Worm (Caenorhabditis elegans): Measurements from ENCODE around the gene myrf-1.

Gene myrf-1

ce11 chrII:10546784-10547087 lies 44.4 kb upstream of the myrf-1 start:
- TF ChIP-seq ets-7 (tag; optimal IDR thresholded peaks at IDR 0.05) (no peak), tbx-11 (GFP tag; IDR thresholded peaks at IDR 0.05) (no peak), aly-1 (tag; optimal IDR thresholded peaks at IDR 0.05) (no peak), hnd-1 (tag; optimal IDR thresholded peaks at IDR 0.05) (no peak), ama-1 (optimal IDR thresholded peaks at IDR 0.05) (no peak), ceh-13 (GFP tag; optimal IDR thresholded peaks at IDR 0.05) (no peak), pes-1 (GFP tag; IDR thresholded peaks at IDR 0.05) (no peak), tbx-37 (GFP tag; conservative IDR thresholded peaks at IDR 0.05) (no peak), ceh-36 (tag; optimal IDR thresholded peaks at IDR 0.05) (no peak), hmg-4 (GFP tag; optimal IDR thresholded peaks at IDR 0.05) (no peak), hmbx-1 (tag; optimal IDR thresholded peaks at IDR 0.05) (no peak), F13C5.2 (tag; optimal IDR thresholded peaks at IDR 0.05) (no peak), B0310.2 (tag; optimal IDR thresholded peaks at IDR 0.05) (no peak)

ce11 chrII:10545924-10546783 lies 43.8 kb upstream of the myrf-1 start:
- no peak for TF ChIP-seq B0310.2 (tag; optimal IDR thresholded peaks at IDR 0.05)
- no peak for TF ChIP-seq tbx-37 (GFP tag; conservative IDR thresholded peaks at IDR 0.05)
- TF ChIP-seq pes-1 (GFP tag; IDR thresholded peaks at IDR 0.05) = no peak
- TF ChIP-seq sea-1 (GFP tag; conservative IDR thresholded peaks at IDR 0.05) = 0 out of 2 replicates have a peak, but pooled peaks have one; percentile 47
- no peak for TF ChIP-seq ama-1 (optimal IDR thresholded peaks at IDR 0.05)

ce11 chrII:10545213-10545612 lies 42.9 kb upstream of the myrf-1 start:
- TF ChIP-seq ceh-13 (GFP tag; optimal IDR thresholded peaks at IDR 0.05) = peak; percentile 30
- TF ChIP-seq flt-1 (GFP tag; IDR thresholded peaks at IDR 0.05) = 0 out of 2 replicates have a peak, but pooled peaks have one; percentile 36
- peak; percentile 73 for TF ChIP-seq pes-1 (GFP tag; IDR thresholded peaks at IDR 0.05)
- TF ChIP-seq tbx-11 (GFP tag; IDR thresholded peaks at IDR 0.05) = no peak
- peak; percentile 34 for TF ChIP-seq ceh-36 (tag; optimal IDR thresholded peaks at IDR 0.05)

- no peak for TF ChIP-seq ets-7 (tag; optimal IDR thresholded peaks at IDR 0.05)
- TF ChIP-seq hnd-1 (tag; optimal IDR thresholded peaks at IDR 0.05) = no peak
- TF ChIP-seq ama-1 (optimal IDR thresholded peaks at IDR 0.05) = peak; percentile 22
- no peak for TF ChIP-seq hmbx-1 (tag; optimal IDR thresholded peaks at IDR 0.05)
- TF ChIP-seq ceh-13 (GFP tag; optimal IDR thresholded peaks at IDR 0.05) = no peak
These were observed 42.1 kb upstream of the myrf-1 start for ce11 chrII:10544374-10544908.

ce11 chrII:10543457-10544137 lies 41.3 kb upstream of the myrf-1 start:
- no peak for TF ChIP-seq tra-4 (tag; optimal IDR thresholded peaks at IDR 0.05)
- TF ChIP-seq hmbx-1 (tag; optimal IDR thresholded peaks at IDR 0.05) = no peak
- TF ChIP-seq scrt-1 (GFP tag; IDR thresholded peaks at IDR 0.05) = 0 out of 2 replicates have a peak, but pooled peaks have one; percentile 35

ce11 chrII:10542654-10543456 lies 40.5 kb upstream of the myrf-1 start:
- TF ChIP-seq scrt-1 (GFP tag; IDR thresholded peaks at IDR 0.05) (no peak), pes-1 (GFP tag; IDR thresholded peaks at IDR 0.05) (0 out of 2 replicates have a peak, but pooled peaks have one; percentile 7), ceh-36 (tag; optimal IDR thresholded peaks at IDR 0.05) (no peak), sea-1 (GFP tag; conservative IDR thresholded peaks at IDR 0.05) (no peak), tra-4 (tag; optimal IDR thresholded peaks at IDR 0.05) (no peak), flt-1 (GFP tag; IDR thresholded peaks at IDR 0.05) (no peak), hmbx-1 (tag; optimal IDR thresholded peaks at IDR 0.05) (no peak), ama-1 (optimal IDR thresholded peaks at IDR 0.05) (peak; percentile 74), ets-7 (tag; optimal IDR thresholded peaks at IDR 0.05) (no peak)

- TF ChIP-seq sea-1 (GFP tag; conservative IDR thresholded peaks at IDR 0.05) = peak; percentile 81
- peak; percentile 5; the same call in 1 of the 2 replicates for TF ChIP-seq tbx-37 (GFP tag; conservative IDR thresholded peaks at IDR 0.05)
- no peak for TF ChIP-seq B0310.2 (tag; optimal IDR thresholded peaks at IDR 0.05)
- no peak for TF ChIP-seq ceh-13 (GFP tag; optimal IDR thresholded peaks at IDR 0.05)
- no peak for TF ChIP-seq scrt-1 (GFP tag; IDR thresholded peaks at IDR 0.05)
- TF ChIP-seq ama-1 (optimal IDR thresholded peaks at IDR 0.05) = peak; percentile 81
- TF ChIP-seq hmbx-1 (tag; optimal IDR thresholded peaks at IDR 0.05) = no peak
- peak; percentile 2 for TF ChIP-seq hmg-4 (GFP tag; optimal IDR thresholded peaks at IDR 0.05)
- TF ChIP-seq tbx-11 (GFP tag; IDR thresholded peaks at IDR 0.05) = no peak
- TF ChIP-seq ceh-36 (tag; optimal IDR thresholded peaks at IDR 0.05) = no peak
- TF ChIP-seq aly-1 (tag; optimal IDR thresholded peaks at IDR 0.05) = no peak
- no peak for TF ChIP-seq hnd-1 (tag; optimal IDR thresholded peaks at IDR 0.05)
- no peak; the same call in 1 of the 2 replicates for TF ChIP-seq flt-1 (GFP tag; IDR thresholded peaks at IDR 0.05)
- peak; percentile 47 for TF ChIP-seq F13C5.2 (tag; optimal IDR thresholded peaks at IDR 0.05)
- peak; percentile 71; the same call in 1 of the 2 replicates for TF ChIP-seq pes-1 (GFP tag; IDR thresholded peaks at IDR 0.05)
These were observed 39.7 kb upstream of the myrf-1 start, which contains the start of gene pro-1 for ce11 chrII:10541923-10542486. TSS of gene pro-1 (minus strand) at chrII:10541996.

All from whole organism, early embryonic.